Fruit fly (Drosophila melanogaster): Measurements from ENCODE around the gene CG12236.

Gene CG12236

DNA sequence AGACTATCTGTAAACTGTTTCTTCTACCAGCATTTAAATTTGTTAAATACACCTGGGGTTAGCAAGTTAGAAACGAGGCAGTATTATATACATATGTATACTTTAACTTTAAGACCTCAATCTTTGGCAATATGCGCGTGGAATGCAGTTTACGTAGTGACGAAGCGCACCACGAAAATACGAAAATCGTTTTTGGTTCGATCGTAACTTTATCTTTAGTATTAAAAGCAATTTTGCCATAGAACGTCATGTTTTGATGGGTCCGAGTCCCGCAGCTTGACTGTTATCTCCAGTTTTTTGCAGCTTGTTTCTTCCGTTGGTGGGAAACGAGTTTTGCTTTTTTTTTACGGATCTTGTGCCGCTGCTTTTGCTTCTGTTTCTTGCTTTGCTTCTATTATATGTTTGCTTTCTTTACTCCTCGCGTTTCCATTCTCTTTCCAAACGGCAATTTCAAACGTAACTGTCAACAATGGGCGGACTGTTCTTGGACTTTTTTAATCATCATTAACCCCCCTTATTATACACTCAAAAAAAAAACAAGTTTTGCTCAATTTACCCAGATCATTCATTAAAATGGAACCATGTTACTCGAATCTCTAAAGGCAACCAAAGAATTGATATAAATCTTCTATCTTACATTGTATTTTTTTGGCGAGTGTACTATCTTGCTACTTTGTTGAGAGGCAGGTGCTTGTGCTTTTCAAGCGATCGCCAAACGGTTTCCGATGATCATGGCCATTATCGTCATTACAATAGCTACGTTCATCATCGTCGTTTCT, 16.1 kb upstream of the CG12236 start (continued):
- TF ChIP-seq Dll (GFP tag; IDR thresholded peaks at IDR 0.05; ENCODE audit: partially characterized antibody) (no peak), run (tag; optimal IDR thresholded peaks at IDR 0.05) (no peak), Dbx (GFP tag; IDR thresholded peaks at IDR 0.05) (peak; percentile 76; the same call in 2 of the 3 replicates), CG16779 (GFP tag; IDR thresholded peaks at IDR 0.05) (0 out of 2 replicates have a peak, but pooled peaks have one; percentile 12), aop (GFP tag; IDR thresholded peaks at IDR 0.05) (no peak), CG15514 (GFP tag; optimal IDR thresholded peaks at IDR 0.05) (peak; percentile 50), CG6654 (GFP tag; optimal IDR thresholded peaks at IDR 0.05) (no peak), CG8765 (GFP tag; IDR thresholded peaks at IDR 0.05) (no peak), ro (GFP tag; IDR thresholded peaks at IDR 0.05) (no peak), CG13894 (tag; optimal IDR thresholded peaks at IDR 0.05) (no peak), hbn (GFP tag; IDR thresholded peaks at IDR 0.05; ENCODE audit: partially characterized antibody) (no peak), Doc2 (GFP tag; IDR thresholded peaks at IDR 0.05) (no peak), CG1024 (GFP tag; IDR thresholded peaks at IDR 0.05) (no peak), Poxn (GFP tag; IDR thresholded peaks at IDR 0.05) (0 out of 2 replicates have a peak, but pooled peaks have one; percentile 46), Hr51 (GFP tag; optimal IDR thresholded peaks at IDR 0.05) (peak in 1 of 2 experiments; percentile 9), Hsf (GFP tag; optimal IDR thresholded peaks at IDR 0.05) (peak; percentile 32), Ets97D (GFP tag; optimal IDR thresholded peaks at IDR 0.05) (no peak), btn (GFP tag; optimal IDR thresholded peaks at IDR 0.05) (no peak), CG12219 (GFP tag; optimal IDR thresholded peaks at IDR 0.05) (no peak), Atf-2 (GFP tag; optimal IDR thresholded peaks at IDR 0.05) (peak; percentile 16), tio (GFP tag; optimal IDR thresholded peaks at IDR 0.05) (peak; percentile 27), sc (optimal IDR thresholded peaks at IDR 0.05) (no peak), sc (GFP tag; optimal IDR thresholded peaks at IDR 0.05) (no peak), odd (GFP tag; optimal IDR thresholded peaks at IDR 0.05) (no peak), oc (tag; optimal IDR thresholded peaks at IDR 0.05) (no peak), Vsx1 (GFP tag; optimal IDR thresholded peaks at IDR 0.05) (no peak), Mrtf (GFP tag; IDR thresholded peaks at IDR 0.05) (no peak), Gsc (GFP tag; IDR thresholded peaks at IDR 0.05) (no peak), E2f2 (GFP tag; IDR thresholded peaks at IDR 0.05) (no peak), usp (GFP tag; optimal IDR thresholded peaks at IDR 0.05) (no peak), jumu (GFP tag; optimal IDR thresholded peaks at IDR 0.05) (no peak), CG1602 (GFP tag; optimal IDR thresholded peaks at IDR 0.05) (no peak), bab2 (GFP tag; optimal IDR thresholded peaks at IDR 0.05) (peak; percentile 10), CG7271 (tag; optimal IDR thresholded peaks at IDR 0.05) (no peak), CG32772 (GFP tag; IDR thresholded peaks at IDR 0.05) (0 out of 2 replicates have a peak, but pooled peaks have one; percentile 31), Hmr (GFP tag; optimal IDR thresholded peaks at IDR 0.05) (peak; percentile 54), rib (GFP tag; IDR thresholded peaks at IDR 0.05) (no peak), pita (GFP tag; optimal IDR thresholded peaks at IDR 0.05) (no peak), H15 (GFP tag; IDR thresholded peaks at IDR 0.05) (no peak), Dref (GFP tag; IDR thresholded peaks at IDR 0.05) (no peak), corto (GFP tag; optimal IDR thresholded peaks at IDR 0.05) (no peak), CG12391 (tag; optimal IDR thresholded peaks at IDR 0.05) (peak; percentile 43), pnt (GFP tag; optimal IDR thresholded peaks at IDR 0.05) (no peak), onecut (GFP tag; IDR thresholded peaks at IDR 0.05) (no peak), CG2199 (GFP tag; IDR thresholded peaks at IDR 0.05) (no peak), tgo (GFP tag; IDR thresholded peaks at IDR 0.05) (no peak), CG3726 (GFP tag; IDR thresholded peaks at IDR 0.05) (no peak), ATbp (GFP tag; optimal IDR thresholded peaks at IDR 0.05) (no peak), CG7786 (GFP tag; optimal IDR thresholded peaks at IDR 0.05) (peak; percentile 66), CG34224 (GFP tag; IDR thresholded peaks at IDR 0.05; ENCODE audit: partially characterized antibody) (no peak), NFAT (GFP tag; IDR thresholded peaks at IDR 0.05) (peak; percentile 51)

Data from whole organism, embryonic.